Worm (Caenorhabditis elegans): ENCODE data around the gene snf-3.

DNA sequence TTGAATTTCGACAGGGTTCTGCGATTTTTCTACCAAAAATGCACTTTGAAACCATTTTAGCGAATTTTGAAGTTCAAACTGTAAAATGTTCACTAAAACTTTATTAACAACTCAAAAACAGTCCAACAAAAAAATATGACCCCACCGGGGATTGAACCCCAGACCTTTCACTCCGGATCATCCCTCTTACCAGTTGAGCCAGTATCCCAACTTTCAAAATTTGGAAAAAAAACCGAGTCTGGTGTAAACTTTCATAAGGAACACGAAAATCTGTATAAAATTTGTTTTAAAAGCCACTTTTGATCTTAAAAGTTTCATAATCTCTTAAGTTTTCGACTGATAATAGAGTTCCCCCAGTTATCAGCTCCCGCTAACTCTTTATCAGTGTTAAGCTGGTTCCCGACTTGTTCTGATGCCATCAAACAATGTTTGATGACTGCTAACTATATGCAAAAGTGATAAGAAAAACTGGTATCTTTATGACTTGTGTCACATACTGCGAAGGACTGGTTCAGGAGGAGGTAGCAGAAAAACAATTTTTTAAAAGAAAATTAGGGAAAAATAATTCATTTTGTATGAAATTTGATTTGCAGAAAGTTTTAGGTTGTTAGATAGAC, 11.8 kb downstream of the snf-3 start:
- TF ChIP-seq him-1 (tag; optimal IDR thresholded peaks at IDR 0.05) (no peak), dao-5 (tag; optimal IDR thresholded peaks at IDR 0.05) (no peak), W03F9.2 (tag; optimal IDR thresholded peaks at IDR 0.05) (no peak)
